Fruit fly (Drosophila melanogaster): ENCODE measurements around the gene qua.

- TF ChIP-seq CG8478 (optimal IDR thresholded peaks at IDR 0.05) (no peak), CTCF (optimal IDR thresholded peaks at IDR 0.05) (peak; percentile 48 to 54)
Measured at dm6 chr2L:17465915-17466677, 30.9 kb downstream of the qua start.

All from S2 (cell line).